Fruit fly (Drosophila melanogaster) whole organism, embryonic: Measurements from ENCODE around the gene Trm7-34.

Experiments
- Adf1 ChIP-seq: fragments of 200-800 bp; sonication (Bioruptor generic); IDR thresholded peaks from 2 replicates; pipeline ENCODE4 v1.3.6; 2022; ENCODE audit warnings: missing biosample characterization, missing genetic modification characterization
- Aef1 ChIP-seq: fragments of 200-800 bp; sonication (Bioruptor generic); IDR thresholded peaks from 3 replicates; pipeline ENCODE4 v1.3.6; 2022; ENCODE audit warnings: missing biosample characterization, missing genetic modification characterization
- C15 ChIP-seq: fragments of 200-800 bp; sonication (Bioruptor generic); IDR thresholded peaks from 3 replicates; pipeline ENCODE4 v1.3.6; 2022; ENCODE audit warnings: missing biosample characterization, missing genetic modification characterization
- CG10147 ChIP-seq: fragments of 200-800 bp; sonication (Bioruptor generic); optimal IDR thresholded peaks from 2 replicates; lab custom pipeline; 2019; ENCODE audit warnings: missing biosample characterization, mild to moderate bottlenecking, missing genetic modification characterization, moderate library complexity
- CG10267 ChIP-seq: fragments of 200-800 bp; sonication (Bioruptor generic); optimal IDR thresholded peaks from 2 replicates; lab custom pipeline; 2018; ENCODE audit warnings: missing biosample characterization, mild to moderate bottlenecking, missing genetic modification characterization, moderate library complexity
- CG10274 ChIP-seq: fragments of 200-800 bp; sonication (Bioruptor generic); optimal IDR thresholded peaks from 3 replicates; lab custom pipeline; 2017; ENCODE audit warnings: missing biosample characterization, mild to moderate bottlenecking, missing genetic modification characterization
- CG10462 ChIP-seq: fragments of 200-800 bp; sonication (Bioruptor generic); optimal IDR thresholded peaks from 2 replicates; lab custom pipeline; 2016; ENCODE audit warnings: missing biosample characterization, missing genetic modification characterization
- CG10654 ChIP-seq: fragments of 200-800 bp; sonication (Bioruptor generic); optimal IDR thresholded peaks from 2 replicates; lab custom pipeline; 2016; ENCODE audit warnings: missing biosample characterization, missing genetic modification characterization
- CG12071 ChIP-seq: fragments of 200-800 bp; sonication (Bioruptor generic); optimal IDR thresholded peaks from 3 replicates; lab custom pipeline; 2018; ENCODE audit warnings: missing biosample characterization, mild to moderate bottlenecking, missing genetic modification characterization
- CG12155 ChIP-seq: fragments of 200-800 bp; sonication (Bioruptor generic); optimal IDR thresholded peaks from 3 replicates; lab custom pipeline; 2016; ENCODE audit warnings: missing biosample characterization, missing genetic modification characterization
- CG12659 ChIP-seq: fragments of 200-800 bp; sonication (Bioruptor generic); optimal IDR thresholded peaks from 3 replicates; lab custom pipeline; 2017; ENCODE audit warnings: mild to moderate bottlenecking, missing biosample characterization, missing genetic modification reagents, missing genetic modification characterization
- CG13123 ChIP-seq: fragments of 200-800 bp; sonication (Bioruptor generic); optimal IDR thresholded peaks from 2 replicates; lab custom pipeline; 2016; ENCODE audit warnings: missing biosample characterization, missing genetic modification characterization
- CG13624 ChIP-seq: fragments of 200-800 bp; sonication (Bioruptor generic); optimal IDR thresholded peaks from 2 replicates; lab custom pipeline; 2016; ENCODE audit warnings: missing biosample characterization, missing genetic modification characterization
- CG14441 ChIP-seq: fragments of 200-800 bp; sonication (Bioruptor generic); IDR thresholded peaks from 2 replicates; pipeline ENCODE4 v1.3.6; 2022; ENCODE audit warnings: missing biosample characterization, missing genetic modification characterization
- CG16779 ChIP-seq: fragments of 200-800 bp; sonication (Bioruptor generic); IDR thresholded peaks from 2 replicates; pipeline ENCODE4 v1.3.6; 2022; ENCODE audit warnings: missing biosample characterization, missing genetic modification characterization
- CG17359 ChIP-seq: fragments of 200-800 bp; sonication (Bioruptor generic); optimal IDR thresholded peaks from 3 replicates; lab custom pipeline; 2018; ENCODE audit warnings: missing biosample characterization, mild to moderate bottlenecking, missing genetic modification characterization, moderate library complexity
- CG2202 ChIP-seq: fragments of 200-800 bp; sonication (Bioruptor generic); optimal IDR thresholded peaks from 2 replicates; lab custom pipeline; 2018; ENCODE audit warnings: missing biosample characterization, mild to moderate bottlenecking, missing genetic modification characterization
- CG3163 ChIP-seq: fragments of 200-800 bp; sonication (Bioruptor generic); optimal IDR thresholded peaks from 3 replicates; lab custom pipeline; 2016; ENCODE audit warnings: missing biosample characterization, missing genetic modification characterization
- CG32772 ChIP-seq: fragments of 200-800 bp; sonication (Bioruptor generic); IDR thresholded peaks from 2 replicates; pipeline ENCODE4 v1.3.6; 2022; ENCODE audit warnings: missing biosample characterization, missing genetic modification characterization
- CG8924 ChIP-seq: fragments of 200-800 bp; optimal IDR thresholded peaks from 3 replicates; lab custom pipeline; 2019; ENCODE audit warnings: missing biosample characterization, mild to moderate bottlenecking, missing genetic modification characterization, moderate library complexity
- D19A ChIP-seq: fragments of 200-800 bp; optimal IDR thresholded peaks from 3 replicates; lab custom pipeline; 2019; ENCODE audit warnings: missing biosample characterization, mild to moderate bottlenecking, missing genetic modification characterization, moderate library complexity
- Doc3 ChIP-seq: fragments of 200-800 bp; sonication (Bioruptor generic); IDR thresholded peaks from 3 replicates; pipeline ENCODE4 v1.3.6; 2022; ENCODE audit warnings: missing biosample characterization, missing genetic modification characterization; ENCODE audit not compliant: partially characterized antibody
- Dp ChIP-seq: fragments of 200-800 bp; sonication (Bioruptor generic); optimal IDR thresholded peaks from 2 replicates; lab custom pipeline; 2018; ENCODE audit warnings: missing biosample characterization, mild to moderate bottlenecking, missing genetic modification characterization, moderate library complexity
- Elba2 ChIP-seq: fragments of 200-800 bp; sonication (Bioruptor generic); optimal IDR thresholded peaks from 3 replicates; lab custom pipeline; 2016; ENCODE audit warnings: missing biosample characterization, missing genetic modification characterization
- Myb ChIP-seq: fragments of 200-800 bp; sonication (Bioruptor generic); optimal IDR thresholded peaks from 2 replicates; lab custom pipeline; 2016; ENCODE audit warnings: missing biosample characterization, missing genetic modification characterization
- Rfx ChIP-seq: fragments of 200-800 bp; sonication (Bioruptor generic); IDR thresholded peaks from 2 replicates; pipeline ENCODE4 v1.3.6; 2022; ENCODE audit warnings: missing biosample characterization, missing genetic modification characterization
- TFAM ChIP-seq: fragments of 200-800 bp; sonication (Bioruptor generic); optimal IDR thresholded peaks from 2 replicates; lab custom pipeline; 2017; ENCODE audit warnings: missing biosample characterization, missing genetic modification characterization, inconsistent platforms
- Usf ChIP-seq: fragments of 200-800 bp; sonication (Bioruptor generic); optimal IDR thresholded peaks from 2 replicates; lab custom pipeline; 2017; ENCODE audit warnings: missing genotype, missing biosample characterization, missing genetic modification characterization
- al ChIP-seq: fragments of 200-800 bp; sonication (Bioruptor generic); IDR thresholded peaks from 2 replicates; pipeline ENCODE4 v1.3.6; 2022; ENCODE audit warnings: missing biosample characterization, missing genetic modification characterization
- br ChIP-seq: fragments of >200 bp; optimal IDR thresholded peaks from 2 replicates; lab custom pipeline; 2017
- caup ChIP-seq: fragments of 200-800 bp; sonication (Bioruptor generic); optimal IDR thresholded peaks from 3 replicates; lab custom pipeline; 2017; ENCODE audit warnings: missing biosample characterization, mild to moderate bottlenecking, missing genetic modification characterization, moderate library complexity; ENCODE audit not compliant: severe bottlenecking
- chif ChIP-seq, 2 experiments: fragments of 200-800 bp; sonication (Bioruptor generic); optimal IDR thresholded peaks; 3 replicates each; lab custom pipeline; 2016; ENCODE audit warnings: missing biosample characterization in 2 of 2, missing genetic modification characterization in 2 of 2
- dysf ChIP-seq: fragments of 200-800 bp; sonication (Bioruptor generic); IDR thresholded peaks from 3 replicates; pipeline ENCODE4 v1.3.6; 2022; ENCODE audit warnings: missing biosample characterization, missing genetic modification characterization
- gcm ChIP-seq: fragments of 200-800 bp; sonication (Bioruptor generic); optimal IDR thresholded peaks from 2 replicates; lab custom pipeline; 2019; ENCODE audit warnings: missing biosample characterization, mild to moderate bottlenecking, missing genetic modification characterization, moderate library complexity
- her ChIP-seq: fragments of 200-800 bp; sonication (Bioruptor generic); optimal IDR thresholded peaks from 2 replicates; lab custom pipeline; 2016; ENCODE audit warnings: missing biosample characterization, missing genetic modification characterization
- hkb ChIP-seq, 2 experiments: fragments of 200-800 bp in 1 of 2; fragments of >200 bp in 1 of 2; sonication (Bioruptor generic) in 1 of 2; IDR thresholded peaks in 1 of 2; optimal IDR thresholded peaks in 1 of 2; 2 replicates each; pipeline versions ENCODE4 v1.3.6 to Lab custom; 2017 to 2022; ENCODE audit warnings: missing biosample characterization in 1 of 2, missing genetic modification characterization in 1 of 2
- kay ChIP-seq: fragments of 200-800 bp; sonication (Bioruptor generic); optimal IDR thresholded peaks from 2 replicates; lab custom pipeline; 2016; ENCODE audit warnings: missing biosample characterization, missing genetic modification characterization
- lola ChIP-seq, 3 experiments: fragments of >200 bp in 2 of 3; fragments of 200-800 bp in 1 of 3; sonication (Bioruptor generic) in 1 of 3; optimal IDR thresholded peaks; 2 replicates each; lab custom pipeline; 2017 to 2019; ENCODE audit warnings: missing biosample characterization in 3 of 3, missing genetic modification characterization in 3 of 3, mild to moderate bottlenecking in 1 of 3, moderate library complexity in 1 of 3
- maf-S ChIP-seq: fragments of 200-800 bp; sonication (Bioruptor generic); optimal IDR thresholded peaks from 2 replicates; lab custom pipeline; 2016; ENCODE audit warnings: missing biosample characterization, missing genetic modification characterization
- nom ChIP-seq: fragments of 200-800 bp; sonication (Bioruptor generic); optimal IDR thresholded peaks from 2 replicates; lab custom pipeline; 2017; ENCODE audit warnings: missing biosample characterization, missing genetic modification characterization, mild to moderate bottlenecking, moderate library complexity, missing genetic modification reagents
- org-1 ChIP-seq: fragments of 200-800 bp; sonication (Bioruptor generic); optimal IDR thresholded peaks from 2 replicates; lab custom pipeline; 2017; ENCODE audit warnings: missing biosample characterization, missing genetic modification characterization
- otp ChIP-seq: fragments of 200-800 bp; sonication (Bioruptor generic); IDR thresholded peaks from 3 replicates; pipeline ENCODE4, ENCODE4 v1.3.6; 2022; ENCODE audit warnings: missing biosample characterization, missing genetic modification characterization
- slp2 ChIP-seq: fragments of 200-800 bp; sonication (Bioruptor generic); optimal IDR thresholded peaks from 2 replicates; lab custom pipeline; 2016; ENCODE audit warnings: missing biosample characterization, missing genetic modification characterization
- sob ChIP-seq: fragments of 200-800 bp; sonication (Bioruptor generic); IDR thresholded peaks from 2 replicates; pipeline ENCODE4 v1.3.6; 2022; ENCODE audit warnings: missing biosample characterization, missing genetic modification characterization
- stwl ChIP-seq: fragments of 200-800 bp; sonication (Bioruptor generic); optimal IDR thresholded peaks from 3 replicates; lab custom pipeline; 2018; ENCODE audit warnings: missing biosample characterization, mild to moderate bottlenecking, missing genetic modification characterization, moderate library complexity
- tgo ChIP-seq: fragments of 200-800 bp; sonication (Bioruptor generic); IDR thresholded peaks from 3 replicates; pipeline ENCODE4 v1.3.6; 2022; ENCODE audit warnings: missing biosample characterization, missing genetic modification characterization
- vvl ChIP-seq: fragments of 200-800 bp; sonication (Bioruptor generic); IDR thresholded peaks from 2 replicates; pipeline ENCODE4 v1.3.6; 2022; ENCODE audit warnings: missing biosample characterization, missing genetic modification characterization
- yki ChIP-seq: fragments of >200 bp; optimal IDR thresholded peaks from 3 replicates; lab custom pipeline; 2018
- zfh1 ChIP-seq: fragments of 200-800 bp; sonication (Bioruptor generic); IDR thresholded peaks from 3 replicates; pipeline ENCODE4 v1.3.6; 2022; ENCODE audit warnings: missing biosample characterization, missing genetic modification characterization
- zfh2 ChIP-seq: fragments of 200-800 bp; sonication (Bioruptor generic); optimal IDR thresholded peaks from 2 replicates; lab custom pipeline; 2016; ENCODE audit warnings: missing biosample characterization, missing genetic modification characterization

The Trm7-34 gene

dm6 chr3R:21138220-21138754 is 4.6 kb upstream of the Trm7-34 start, which contains the start of gene meigo (continued):
- TF ChIP-seq Adf1 (GFP tag; lab: Robert Waterston, UW) (peak; percentile 46; the same call in 1 of the 2 replicates), CG2202 (tag; lab: Kevin White, UChicago) (peak; percentile 30), kay (peak; percentile 41), CG12659 (GFP tag; lab: Kevin White, UChicago) (peak; percentile 87), her (GFP tag; lab: Kevin White, UChicago) (no peak), CG10267 (tag; lab: Kevin White, UChicago) (peak; percentile 78), CG16779 (GFP tag; lab: Robert Waterston, UW) (no peak), vvl (GFP tag; lab: Robert Waterston, UW) (peak; percentile 74), CG32772 (no peak; the same call in 1 of the 2 replicates), CG12071 (no peak), br (lab: Kevin White, UChicago) (no peak), Dp (GFP tag; lab: Kevin White, UChicago) (peak; percentile 95), al (GFP tag; lab: Robert Waterston, UW) (peak; percentile 45; the same call in 1 of the 2 replicates), nom (GFP tag; lab: Kevin White, UChicago) (peak; percentile 31), org-1 (GFP tag; lab: Kevin White, UChicago) (no peak), CG8924 (peak; percentile 66), chif (GFP tag; optimal IDR thresholded peaks at IDR 0.05; lab: Kevin White, UChicago) (peak in 1 of 2 experiments; percentile 22), CG10147 (GFP tag; lab: Kevin White, UChicago) (peak; percentile 78), dysf (GFP tag; lab: Robert Waterston, UW) (peak; percentile 71; the same call in 2 of the 3 replicates), gcm (GFP tag; lab: Kevin White, UChicago) (peak; percentile 51), D19A (tag; lab: Kevin White, UChicago) (no peak), CG14441 (GFP tag; lab: Robert Waterston, UW) (peak; percentile 49), maf-S (GFP tag; lab: Kevin White, UChicago) (peak; percentile 43), sob (GFP tag; lab: Robert Waterston, UW) (peak; percentile 77), Usf (peak; percentile 36), CG10654 (peak; percentile 67), CG13624 (GFP tag; lab: Kevin White, UChicago) (peak; percentile 60), caup (no peak), stwl (tag; lab: Kevin White, UChicago) (peak; percentile 66), Doc3 (GFP tag; lab: Robert Waterston, UW) (no peak), slp2 (GFP tag; lab: Kevin White, UChicago) (peak; percentile 3), CG13123 (GFP tag; lab: Kevin White, UChicago) (peak; percentile 44), Elba2 (GFP tag; lab: Kevin White, UChicago) (peak; percentile 74), CG3163 (GFP tag; lab: Kevin White, UChicago) (no peak), Myb (peak; percentile 20), CG10274 (GFP tag; lab: Kevin White, UChicago) (peak; percentile 9), tgo (GFP tag; lab: Robert Waterston, UW) (peak; percentile 66), TFAM (no peak), CG17359 (tag; lab: Kevin White, UChicago) (peak; percentile 56), Rfx (GFP tag; lab: Robert Waterston, UW) (peak; percentile 81), hkb (optimal IDR thresholded peaks at IDR 0.05; lab: Kevin White, UChicago) (peak; percentile 90), hkb (GFP tag; IDR thresholded peaks at IDR 0.05; lab: Robert Waterston, UW) (peak; percentile 62), C15 (GFP tag; lab: Robert Waterston, UW) (0 out of 3 replicates have a peak, but pooled peaks have one; percentile 13), Aef1 (GFP tag; lab: Robert Waterston, UW) (peak; percentile 58), otp (GFP tag; lab: Robert Waterston, UW) (0 out of 3 replicates have a peak, but pooled peaks have one; percentile 25), zfh2 (GFP tag; lab: Kevin White, UChicago) (peak; percentile 69), CG10462 (no peak), yki (no peak), zfh1 (GFP tag; lab: Robert Waterston, UW) (peak; percentile 58; the same call in 1 of the 3 replicates), CG12155 (GFP tag; lab: Kevin White, UChicago) (peak; percentile 71), lola (GFP tag; optimal IDR thresholded peaks at IDR 0.05; lab: Kevin White, UChicago) (peak in 1 of 3 experiments; percentile 61)
